Fruit fly (Drosophila melanogaster) ovary, adult (tissue): ENCODE results near the gene PyK.

Experiments
- CG17801 ChIP-seq: fragments of 200-800 bp; optimal IDR thresholded peaks from 2 replicates; lab custom pipeline; 2019; ENCODE audit warnings: missing biosample characterization, mild to moderate bottlenecking, missing genetic modification characterization, moderate library complexity; ENCODE audit not compliant: partially characterized antibody

Gene PyK

DNA sequence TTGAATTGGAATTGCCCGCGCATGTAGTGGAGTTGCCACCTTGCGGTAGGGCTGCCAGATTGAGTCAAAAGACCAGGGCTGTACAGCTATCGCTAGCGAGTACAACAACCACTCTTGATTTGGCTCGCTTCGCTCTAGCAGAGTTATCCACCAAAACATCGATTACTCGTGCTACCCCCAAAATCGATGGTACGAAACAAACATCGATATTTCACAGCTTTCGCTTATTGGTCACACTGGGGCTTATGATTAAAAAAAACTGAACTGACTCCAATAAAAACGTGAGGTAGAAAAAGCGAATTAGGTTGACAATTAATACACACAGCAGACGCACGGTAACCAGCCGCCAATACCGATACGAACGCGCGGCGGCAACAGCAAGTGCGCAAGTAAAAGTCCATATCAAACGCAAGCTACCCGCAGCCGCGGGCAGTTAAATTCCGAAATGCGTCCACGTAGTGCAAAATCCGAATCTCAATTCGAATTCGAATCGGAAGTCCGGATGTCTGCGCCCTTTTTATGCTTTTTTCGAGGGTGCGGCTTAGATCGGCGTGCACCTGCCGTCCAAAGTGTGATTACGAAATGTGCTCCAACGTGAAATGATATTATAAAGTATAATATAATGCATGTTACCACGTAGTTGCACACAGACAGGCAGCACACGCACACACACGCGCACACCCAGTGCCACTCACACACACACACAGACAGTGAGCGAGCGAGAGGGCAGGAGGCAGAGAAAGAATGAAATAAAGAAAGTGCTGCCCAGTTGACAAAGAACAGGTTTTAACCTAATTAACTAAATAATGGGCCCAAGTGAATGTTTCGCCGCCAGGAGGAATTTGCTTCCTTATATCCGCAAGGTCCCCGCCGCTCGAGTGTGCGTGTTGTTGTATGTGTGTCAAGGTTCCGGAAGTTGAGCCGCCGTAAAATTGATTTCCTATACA, 10.6 kb upstream of the PyK start, which contains the start of gene Sar1:
Sar1 (plus strand) TSS at position 222 of the 947 bp plus-strand sequence.
- TF ChIP-seq CG17801: peak; percentile 14

dm6 chr3R:22357942-22358341, 9.4 kb upstream of the PyK start:
- no peak for TF ChIP-seq CG17801

- TF ChIP-seq CG17801: no peak
These were observed 8.5 kb upstream of the PyK start for dm6 chr3R:22358810-22359209.

- TF ChIP-seq CG17801: peak; percentile 82
These were observed 5.0 kb upstream of the PyK start, which contains the start of the genes JMJD6, CG7071 and Muted for dm6 chr3R:22362218-22362907. Gene JMJD6, minus strand, starts transcription at chr3R:22362371. Gene CG7071, plus strand, starts transcription at chr3R:22362620. Gene Muted, plus strand, starts transcription at chr3R:22362620.

- TF ChIP-seq CG17801: peak; percentile 26
These were observed 1.6 kb upstream of the PyK start, which contains the start of gene CG5382 for dm6 chr3R:22365660-22366195. Gene CG5382, minus strand, starts transcription at chr3R:22365983.

- TF ChIP-seq CG17801: no peak
These were observed 891 bp downstream of the PyK start for dm6 chr3R:22368077-22368776.

DNA sequence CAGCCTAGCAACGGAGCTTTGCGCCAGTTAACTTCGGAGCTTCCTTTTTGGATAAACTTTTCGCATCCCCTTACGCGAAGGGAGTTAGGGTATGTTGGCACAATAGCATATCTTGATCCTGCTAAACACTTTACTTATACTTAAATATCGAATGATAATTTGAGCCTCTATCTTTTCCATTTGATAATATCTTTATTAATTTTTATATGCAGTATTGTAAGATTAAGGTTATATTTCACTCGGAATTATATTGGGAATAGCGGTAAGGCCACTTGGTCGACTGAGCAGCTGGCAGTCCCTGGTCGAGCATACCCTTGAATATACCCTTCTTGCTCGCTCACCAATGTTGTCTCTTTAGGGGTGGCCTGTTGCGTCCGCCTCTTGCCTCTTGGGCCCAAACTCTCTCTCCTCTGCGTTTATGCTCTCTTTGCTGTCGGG, 1.5 kb downstream of the PyK start:
- no peak for TF ChIP-seq CG17801

- no peak for TF ChIP-seq CG17801
These were observed 5.2 kb downstream of the PyK start, which contains the start of gene CG7069 for dm6 chr3R:22372535-22372934. Gene CG7069, plus strand, starts transcription at chr3R:22372835.

- peak; percentile 44 for TF ChIP-seq CG17801
These were observed 8.3 kb downstream of the PyK start, which contains the start of gene CG18596 for dm6 chr3R:22375674-22376073. Gene CG18596, plus strand, starts transcription at chr3R:22375923.

dm6 chr3R:22379942-22380341, 12.6 kb downstream of the PyK start, which contains the start of gene CG34149:
Gene CG34149, plus strand, starts transcription at chr3R:22380128.
- no peak for TF ChIP-seq CG17801

DNA sequence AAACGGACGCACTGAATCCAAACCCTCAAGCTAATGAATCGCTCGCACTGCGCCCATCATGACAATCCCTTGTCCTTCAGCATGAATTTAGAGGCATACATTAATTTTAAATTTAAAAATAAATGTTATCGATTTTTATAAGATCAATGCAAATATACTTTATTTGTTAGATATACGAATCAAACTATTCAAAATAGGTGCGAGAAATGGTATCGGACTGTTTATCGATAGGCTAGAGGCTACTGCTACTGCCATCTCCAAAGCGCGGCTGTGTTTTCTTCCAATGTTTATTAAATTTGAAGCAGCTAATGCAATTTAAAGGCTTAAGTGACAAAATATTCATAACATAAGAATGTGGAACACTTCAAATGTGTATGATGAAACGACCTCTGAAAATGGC, 13.7 kb downstream of the PyK start, which contains the start of gene CG43342:
CG43342 (plus strand) TSS at position 264 of the 400 bp plus-strand sequence.
- TF ChIP-seq CG17801: no peak

dm6 chr3R:22381735-22382134, 14.4 kb downstream of the PyK start, which contains the start of gene Gpdh3:
Gene Gpdh3, plus strand, starts transcription at chr3R:22382035.
- no peak for TF ChIP-seq CG17801

DNA sequence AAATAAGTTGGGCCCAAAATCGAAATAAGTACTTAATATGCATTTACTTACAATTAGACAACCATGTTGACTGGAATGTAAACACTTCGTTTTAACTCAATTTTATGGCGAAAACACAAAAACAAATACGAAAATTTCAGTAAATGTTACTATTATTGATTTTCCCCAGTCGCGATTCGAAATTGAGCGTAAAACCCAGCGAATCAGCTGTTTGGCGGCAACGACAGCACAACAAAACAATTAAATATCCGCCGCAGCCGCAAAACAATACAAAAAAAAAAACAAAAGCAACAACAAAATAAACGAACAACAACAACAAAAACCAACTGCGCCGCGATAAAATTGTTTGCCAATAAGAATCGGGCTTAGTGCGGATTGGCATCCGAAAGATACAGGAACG, 22.3 kb downstream of the PyK start, which contains the start of the genes CAH8 and CG7059:
CAH8 (minus strand) TSS at position 101 of the 400 bp plus-strand sequence.
CG7059 (plus strand) TSS at position 167 of the 400 bp plus-strand sequence.
- no peak for TF ChIP-seq CG17801

- no peak for TF ChIP-seq CG17801
These were observed 22.8 kb downstream of the PyK start for dm6 chr3R:22390109-22390508.

DNA sequence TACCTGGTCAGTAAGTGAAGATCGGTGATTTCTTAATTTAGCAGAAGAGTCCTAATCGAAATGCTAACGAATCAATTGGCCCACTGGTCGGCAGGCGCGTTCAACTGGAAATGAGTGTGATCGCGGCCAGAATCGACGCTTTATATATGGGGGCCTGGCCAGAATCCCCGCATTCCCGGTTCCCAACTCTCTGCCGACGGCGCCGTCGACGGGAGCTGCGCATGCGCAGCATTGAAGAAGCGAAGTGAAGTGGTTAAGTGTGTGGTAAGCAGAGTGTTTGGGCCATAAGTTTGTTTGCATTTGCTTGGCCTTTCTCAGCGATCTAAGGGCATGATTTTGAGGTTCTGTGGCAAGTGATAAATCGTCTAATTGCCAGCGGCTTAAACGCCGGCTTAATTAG, 26.7 kb downstream of the PyK start, which contains the start of gene CG13857:
CG13857 (minus strand) TSS at position 101 of the 400 bp plus-strand sequence.
- no peak for TF ChIP-seq CG17801
